Fruit fly (Drosophila melanogaster): ENCODE results near the gene CG43246.

Gene CG43246

dm6 chr3L:14537435-14537991, 1.1 kb downstream of the CG43246 start, which contains the start of gene Mpcp2 (continued):
- TF ChIP-seq slou (GFP tag; optimal IDR thresholded peaks at IDR 0.05) (no peak), CG11696 (GFP tag; IDR thresholded peaks at IDR 0.05) (no peak), Deaf1 (tag; optimal IDR thresholded peaks at IDR 0.05) (peak; percentile 67), bowl (GFP tag; IDR thresholded peaks at IDR 0.05) (no peak), CG2889 (GFP tag; IDR thresholded peaks at IDR 0.05) (no peak), Elba2 (GFP tag; optimal IDR thresholded peaks at IDR 0.05) (no peak), trem (tag; optimal IDR thresholded peaks at IDR 0.05) (peak; percentile 83), ato (GFP tag; IDR thresholded peaks at IDR 0.05; ENCODE audit: partially characterized antibody) (no peak), CG13287 (GFP tag; IDR thresholded peaks at IDR 0.05; ENCODE audit: partially characterized antibody) (peak; percentile 66), CG30431 (GFP tag; optimal IDR thresholded peaks at IDR 0.05) (no peak), tin (GFP tag; optimal IDR thresholded peaks at IDR 0.05) (no peak), Rfx (GFP tag; IDR thresholded peaks at IDR 0.05) (peak; percentile 61), Atf-2 (GFP tag; optimal IDR thresholded peaks at IDR 0.05) (no peak), nmo (GFP tag; optimal IDR thresholded peaks at IDR 0.05) (peak; percentile 59), gce (GFP tag; IDR thresholded peaks at IDR 0.05) (no peak), gfzf (GFP tag; optimal IDR thresholded peaks at IDR 0.05) (peak; percentile 98), exex (tag; optimal IDR thresholded peaks at IDR 0.05) (peak; percentile 57), CG30403 (GFP tag; optimal IDR thresholded peaks at IDR 0.05) (no peak), NK7.1 (GFP tag; optimal IDR thresholded peaks at IDR 0.05) (no peak), kay (GFP tag; optimal IDR thresholded peaks at IDR 0.05) (peak; percentile 27), CTCF (GFP tag; optimal IDR thresholded peaks at IDR 0.05) (peak; percentile 86), Usf (GFP tag; optimal IDR thresholded peaks at IDR 0.05) (no peak), oc (tag; optimal IDR thresholded peaks at IDR 0.05) (no peak), cas (GFP tag; IDR thresholded peaks at IDR 0.05) (no peak), gem (tag; optimal IDR thresholded peaks at IDR 0.05) (peak; percentile 14), CG14860 (GFP tag; IDR thresholded peaks at IDR 0.05; ENCODE audit: partially characterized antibody) (no peak), hth (optimal IDR thresholded peaks at IDR 0.05) (no peak), Hsf (GFP tag; optimal IDR thresholded peaks at IDR 0.05) (no peak), NfI (GFP tag; optimal IDR thresholded peaks at IDR 0.05) (peak; percentile 16), GATAe (GFP tag; conservative IDR thresholded peaks at IDR 0.05) (no peak), chn (GFP tag; optimal IDR thresholded peaks at IDR 0.05) (no peak), CG14014 (GFP tag; IDR thresholded peaks at IDR 0.05) (0 out of 2 replicates have a peak, but pooled peaks have one; percentile 4), pnt (GFP tag; optimal IDR thresholded peaks at IDR 0.05) (no peak), CG13296 (GFP tag; optimal IDR thresholded peaks at IDR 0.05) (peak; percentile 23), pfk (GFP tag; optimal IDR thresholded peaks at IDR 0.05) (peak; percentile 4), ash1 (GFP tag; optimal IDR thresholded peaks at IDR 0.05) (peak; percentile 6), mirr (GFP tag; optimal IDR thresholded peaks at IDR 0.05) (peak; percentile 14), fd3F (GFP tag; optimal IDR thresholded peaks at IDR 0.05) (no peak), abd-A (tag; optimal IDR thresholded peaks at IDR 0.05) (no peak), gsb (GFP tag; IDR thresholded peaks at IDR 0.05) (no peak), CG16813 (GFP tag; IDR thresholded peaks at IDR 0.05; ENCODE audit: partially characterized antibody) (peak; percentile 44; the same call in 1 of the 3 replicates), CG7786 (GFP tag; optimal IDR thresholded peaks at IDR 0.05) (peak; percentile 0), CG8281 (tag; optimal IDR thresholded peaks at IDR 0.05) (no peak), sima (GFP tag; optimal IDR thresholded peaks at IDR 0.05) (no peak), Hand (GFP tag; optimal IDR thresholded peaks at IDR 0.05) (no peak), kni (GFP tag; optimal IDR thresholded peaks at IDR 0.05) (peak; percentile 36), tup (GFP tag; optimal IDR thresholded peaks at IDR 0.05) (no peak), CG5245 (GFP tag; optimal IDR thresholded peaks at IDR 0.05) (no peak), ewg (GFP tag; optimal IDR thresholded peaks at IDR 0.05) (no peak), CG8478 (optimal IDR thresholded peaks at IDR 0.05) (no peak), CG1233 (GFP tag; optimal IDR thresholded peaks at IDR 0.05) (peak; percentile 47), CG4404 (GFP tag; IDR thresholded peaks at IDR 0.05) (no peak)
